Worm (Caenorhabditis elegans): ENCODE results near the gene C04G6.6.

The C04G6.6 gene

DNA sequence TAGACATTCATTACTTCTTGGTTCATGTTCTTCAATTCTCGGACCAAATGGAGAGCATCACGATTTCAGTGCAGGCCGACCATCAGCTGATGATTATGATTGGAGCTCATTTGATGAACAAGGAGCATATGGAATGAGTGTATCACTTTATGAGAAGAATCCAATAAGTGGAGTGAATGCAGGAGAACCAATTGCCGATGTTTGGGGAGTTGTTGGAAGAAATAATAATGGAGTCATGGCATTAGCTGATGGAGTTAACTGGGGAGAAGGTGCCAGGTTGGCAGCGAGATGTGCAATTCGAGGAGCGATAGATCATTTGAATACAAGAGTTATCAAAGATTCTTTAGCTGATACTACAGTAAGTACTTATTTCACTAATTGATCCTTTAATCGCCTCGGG, 48.8 kb downstream of the C04G6.6 start:
- no peak for TF ChIP-seq tbx-8 (GFP tag; optimal IDR thresholded peaks at IDR 0.05)
- TF ChIP-seq flh-1 (GFP tag; optimal IDR thresholded peaks at IDR 0.05), result no peak
- no peak for TF ChIP-seq elt-1 (tag; optimal IDR thresholded peaks at IDR 0.05; ENCODE audit: borderline replicate concordance, insufficient read depth)
- TF ChIP-seq zip-8 (tag; optimal IDR thresholded peaks at IDR 0.05), result no peak
- TF ChIP-seq nhr-12 (tag; optimal IDR thresholded peaks at IDR 0.05), result no peak
- TF ChIP-seq elt-3 (tag; optimal IDR thresholded peaks at IDR 0.05), result no peak
- TF ChIP-seq mep-1 (tag; optimal IDR thresholded peaks at IDR 0.05), result no peak
- TF ChIP-seq ceh-43 (GFP tag; optimal IDR thresholded peaks at IDR 0.05), result no peak
- TF ChIP-seq bed-3 (GFP tag; optimal IDR thresholded peaks at IDR 0.05), result no peak
- TF ChIP-seq lin-13 (tag; optimal IDR thresholded peaks at IDR 0.05), result no peak

DNA sequence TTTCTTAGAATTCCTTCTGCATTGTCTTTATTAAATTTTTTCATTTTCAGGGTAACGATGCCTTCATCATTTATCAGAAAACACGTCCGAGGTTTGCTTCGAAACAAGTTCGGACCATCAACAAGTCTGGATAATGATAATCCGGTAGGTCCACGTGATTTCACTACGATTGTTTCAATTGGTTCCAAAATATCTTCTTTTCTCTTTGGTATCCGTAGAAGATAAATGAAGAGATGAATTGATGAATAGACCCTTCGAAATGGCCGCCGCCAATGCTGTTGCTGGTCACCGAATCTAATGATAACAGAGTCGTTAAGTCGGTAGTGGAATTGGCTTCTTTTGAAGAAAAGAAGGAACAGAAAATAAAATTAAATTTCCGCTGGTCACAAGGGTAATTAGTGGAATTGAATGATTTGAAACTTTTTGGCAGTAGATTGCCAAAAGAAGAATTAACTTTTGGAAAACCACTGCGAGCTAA, 49.6 kb downstream of the C04G6.6 start, which contains the start of gene F33G12.6:
TSS of gene F33G12.6 (plus strand) at position 51 of the 478 bp plus-strand sequence.
- TF ChIP-seq cnd-1 (tag; optimal IDR thresholded peaks at IDR 0.05), result no peak
- no peak for TF ChIP-seq snpc-4 (tag; optimal IDR thresholded peaks at IDR 0.05)
- no peak for TF ChIP-seq mab-5 (tag; optimal IDR thresholded peaks at IDR 0.05)
- no peak for TF ChIP-seq unc-39 (tag; optimal IDR thresholded peaks at IDR 0.05)
- TF ChIP-seq ces-1 (GFP tag; optimal IDR thresholded peaks at IDR 0.05), result peak; percentile 17
- TF ChIP-seq nhr-28 (tag; optimal IDR thresholded peaks at IDR 0.05), result no peak
- TF ChIP-seq unc-120 (tag; optimal IDR thresholded peaks at IDR 0.05; ENCODE audit: poor library complexity, severe bottlenecking), result no peak
- no peak for TF ChIP-seq ham-2 (GFP tag; optimal IDR thresholded peaks at IDR 0.05)
- TF ChIP-seq drap-1 (GFP tag; optimal IDR thresholded peaks at IDR 0.05), result no peak

All from whole organism, mixed stage, embryonic.